Worm (Caenorhabditis elegans) whole organism, L4 larva: Measurements from ENCODE around the gene ocam-1.

ENCODE experiments used
- F10B5.3 ChIP-seq: sonication (generic microtip); optimal IDR thresholded peaks from 2 replicates; lab custom pipeline; 2016; ENCODE audit warnings: mild to moderate bottlenecking, missing genetic modification characterization, missing compliant biosample characterization
- F37D6.2 ChIP-seq: sonication (generic microtip); optimal IDR thresholded peaks from 2 replicates; lab custom pipeline; 2016; ENCODE audit warnings: mild to moderate bottlenecking, missing genetic modification characterization, missing compliant biosample characterization
- F49E8.2 ChIP-seq: sonication (generic microtip); optimal IDR thresholded peaks from 2 replicates; lab custom pipeline; 2016; ENCODE audit warnings: missing compliant biosample characterization, mild to moderate bottlenecking, missing genetic modification characterization, borderline replicate concordance
- R02D3.7 ChIP-seq: fragments of 150-350 bp; sonication (generic microtip); optimal IDR thresholded peaks from 3 replicates; lab custom pipeline; 2014; ENCODE audit warnings: missing biosample characterization, missing genetic modification characterization
- T20F7.1 ChIP-seq: fragments of 200-800 bp; sonication (Bioruptor generic); optimal IDR thresholded peaks from 2 replicates; lab custom pipeline; 2018; ENCODE audit warnings: mild to moderate bottlenecking, missing genetic modification characterization, missing compliant biosample characterization
- T26A8.4 ChIP-seq: fragments of 200-800 bp; sonication (Bioruptor generic); IDR thresholded peaks from 2 replicates; pipeline ENCODE4 v1.3.6; 2022; ENCODE audit warnings: missing genetic modification characterization, missing compliant biosample characterization
- ZK546.5 ChIP-seq, 2 experiments: sonication (generic microtip); optimal IDR thresholded peaks; 2 replicates each; lab custom pipeline; 2017; ENCODE audit warnings: missing biosample characterization in 2 of 2, missing genetic modification characterization in 2 of 2
- arid-1 ChIP-seq: fragments of 200-800 bp; sonication (Bioruptor generic); conservative IDR thresholded peaks from 2 replicates; pipeline ENCODE4 v1.3.6; 2022; ENCODE audit warnings: missing genetic modification reagents, missing genetic modification characterization, missing compliant biosample characterization
- attf-4 ChIP-seq: sonication (generic microtip); optimal IDR thresholded peaks from 3 replicates; lab custom pipeline; 2017; ENCODE audit warnings: missing biosample characterization, missing genetic modification characterization
- ceh-28 ChIP-seq: fragments of 150-350 bp; optimal IDR thresholded peaks from 2 replicates; lab custom pipeline; 2014; ENCODE audit warnings: missing biosample characterization, missing genetic modification reagents, missing genetic modification characterization
- ceh-44 ChIP-seq: fragments of 200-800 bp; sonication (Bioruptor generic); IDR thresholded peaks from 2 replicates; pipeline ENCODE4 v1.3.6; 2022; ENCODE audit warnings: missing genetic modification reagents, missing genetic modification characterization, missing compliant biosample characterization
- ctbp-1 ChIP-seq: fragments of 200-800 bp; sonication (Bioruptor generic); IDR thresholded peaks from 2 replicates; pipeline ENCODE4 v1.3.6; 2022; ENCODE audit warnings: missing genetic modification reagents, missing genetic modification characterization, missing compliant biosample characterization
- daf-12 ChIP-seq: fragments of 150-350 bp; optimal IDR thresholded peaks from 2 replicates; lab custom pipeline; 2014; ENCODE audit warnings: missing biosample characterization, missing genetic modification reagents, missing genetic modification characterization
- daf-16 ChIP-seq, 3 experiments: sonication (generic microtip); optimal IDR thresholded peaks; 2 replicates each; lab custom pipeline; 2016 to 2017; ENCODE audit warnings: missing genetic modification characterization in 3 of 3, missing genetic modification reagents in 3 of 3, mild to moderate bottlenecking in 2 of 3, missing compliant biosample characterization in 2 of 3, missing biosample characterization in 1 of 3, moderate library complexity in 1 of 3
- daf-19 ChIP-seq: fragments of 200-800 bp; sonication (Bioruptor generic); conservative IDR thresholded peaks from 2 replicates; pipeline ENCODE4 v1.3.6; 2022; ENCODE audit warnings: missing genetic modification characterization, missing compliant biosample characterization
- daf-8 ChIP-seq: fragments of 200-800 bp; sonication (Bioruptor generic); IDR thresholded peaks from 2 replicates; pipeline ENCODE4 v1.3.6; 2022; ENCODE audit warnings: missing genetic modification characterization, missing compliant biosample characterization
- dmd-6 ChIP-seq: fragments of 200-800 bp; sonication (Bioruptor generic); IDR thresholded peaks from 2 replicates; pipeline ENCODE4 v1.3.6; 2022; ENCODE audit warnings: missing genetic modification reagents, missing genetic modification characterization, missing compliant biosample characterization
- dmd-9 ChIP-seq: fragments of 200-800 bp; sonication (Bioruptor generic); IDR thresholded peaks from 2 replicates; pipeline ENCODE4 v1.3.6; 2022; ENCODE audit warnings: missing genetic modification reagents, missing genetic modification characterization, missing compliant biosample characterization
- dpl-1 ChIP-seq: fragments of 150-350 bp; optimal IDR thresholded peaks from 2 replicates; lab custom pipeline; 2014; ENCODE audit warnings: missing biosample characterization, missing genetic modification reagents, missing genetic modification characterization
- dve-1 ChIP-seq: sonication (generic microtip); optimal IDR thresholded peaks from 2 replicates; lab custom pipeline; 2017; ENCODE audit warnings: antibody characterized with exemption, mild to moderate bottlenecking, missing genetic modification characterization, missing compliant biosample characterization; ENCODE audit not compliant: insufficient read depth
- egl-27 ChIP-seq: sonication (generic microtip); optimal IDR thresholded peaks from 3 replicates; lab custom pipeline; 2017; ENCODE audit warnings: missing biosample characterization, missing genetic modification reagents, missing genetic modification characterization
- fos-1 ChIP-seq: fragments of 150-350 bp; optimal IDR thresholded peaks from 2 replicates; lab custom pipeline; 2014; ENCODE audit warnings: missing biosample characterization, missing genetic modification characterization
- hlh-11 ChIP-seq: fragments of 200-800 bp; sonication (Bioruptor generic); optimal IDR thresholded peaks from 2 replicates; lab custom pipeline; 2018; ENCODE audit warnings: mild to moderate bottlenecking, missing genetic modification characterization, missing compliant biosample characterization
- hmg-1.1 ChIP-seq: fragments of 200-800 bp; sonication (Bioruptor generic); IDR thresholded peaks from 2 replicates; pipeline ENCODE4 v1.3.6; 2022; ENCODE audit warnings: missing genetic modification reagents, missing genetic modification characterization, missing compliant biosample characterization
- lim-7 ChIP-seq: fragments of 200-800 bp; sonication (Bioruptor generic); IDR thresholded peaks from 2 replicates; pipeline ENCODE4 v1.3.6; 2022; ENCODE audit warnings: missing genetic modification characterization, missing compliant biosample characterization
- lin-13 ChIP-seq: fragments of 150-350 bp; optimal IDR thresholded peaks from 2 replicates; lab custom pipeline; 2014; ENCODE audit warnings: missing biosample characterization, missing genetic modification reagents, missing genetic modification characterization
- lin-15B ChIP-seq: fragments of 150-350 bp; sonication (generic microtip); optimal IDR thresholded peaks from 3 replicates; lab custom pipeline; 2014; ENCODE audit warnings: missing biosample characterization, missing genetic modification characterization
- lin-38 ChIP-seq: fragments of 200-800 bp; sonication (Bioruptor generic); IDR thresholded peaks from 2 replicates; pipeline ENCODE4 v1.3.6; 2022; ENCODE audit warnings: missing genetic modification reagents, missing genetic modification characterization, missing compliant biosample characterization
- lsy-2 ChIP-seq, 2 experiments: fragments of 150-350 bp in 1 of 2; sonication (generic microtip) in 1 of 2; optimal IDR thresholded peaks; 2 replicates each; lab custom pipeline; 2014 to 2017; ENCODE audit warnings: missing biosample characterization in 2 of 2, missing genetic modification characterization in 2 of 2
- mes-2 ChIP-seq: sonication (generic microtip); optimal IDR thresholded peaks from 2 replicates; lab custom pipeline; 2016; ENCODE audit warnings: missing genotype, mild to moderate bottlenecking, missing genetic modification characterization, missing compliant biosample characterization; ENCODE audit not compliant: poor library complexity, severe bottlenecking
- nhr-102 ChIP-seq: sonication (generic microtip); optimal IDR thresholded peaks from 2 replicates; lab custom pipeline; 2016; ENCODE audit warnings: mild to moderate bottlenecking, missing genetic modification characterization, moderate library complexity, missing compliant biosample characterization
- nhr-28 ChIP-seq: fragments of 150-350 bp; optimal IDR thresholded peaks from 2 replicates; lab custom pipeline; 2014; ENCODE audit warnings: missing biosample characterization, missing genetic modification characterization
- nhr-42 ChIP-seq: fragments of 200-800 bp; sonication (Bioruptor generic); IDR thresholded peaks from 2 replicates; pipeline ENCODE4 v1.3.6; 2022; ENCODE audit warnings: missing genetic modification characterization, missing compliant biosample characterization
- nhr-6 ChIP-seq: fragments of 150-350 bp; optimal IDR thresholded peaks from 2 replicates; lab custom pipeline; 2014; ENCODE audit warnings: missing biosample characterization, missing genetic modification characterization
- nhr-76 ChIP-seq: fragments of 150-350 bp; optimal IDR thresholded peaks from 2 replicates; lab custom pipeline; 2014; ENCODE audit warnings: missing biosample characterization, missing genetic modification characterization
- nhr-77 ChIP-seq: fragments of 150-350 bp; optimal IDR thresholded peaks from 2 replicates; lab custom pipeline; 2014; ENCODE audit warnings: missing biosample characterization, missing genetic modification characterization
- rbr-2 ChIP-seq: sonication (generic microtip); optimal IDR thresholded peaks from 2 replicates; lab custom pipeline; 2016; ENCODE audit warnings: missing genotype, missing genetic modification characterization, missing compliant biosample characterization
- sdz-12 ChIP-seq: fragments of 200-800 bp; sonication (Bioruptor generic); optimal IDR thresholded peaks from 2 replicates; lab custom pipeline; 2018; ENCODE audit warnings: mild to moderate bottlenecking, missing genetic modification characterization, missing compliant biosample characterization
- snpc-1.2 ChIP-seq: fragments of 200-800 bp; sonication (Bioruptor generic); IDR thresholded peaks from 2 replicates; pipeline ENCODE4 v1.3.6; 2022; ENCODE audit warnings: missing genetic modification reagents, missing genetic modification characterization, missing compliant biosample characterization
- spr-1 ChIP-seq: sonication (generic microtip); optimal IDR thresholded peaks from 2 replicates; lab custom pipeline; 2016; ENCODE audit warnings: mild to moderate bottlenecking, missing genetic modification characterization, missing compliant biosample characterization
- unc-62 ChIP-seq, 3 experiments: fragments of 150-350 bp in 1 of 3; sonication (generic microtip); optimal IDR thresholded peaks in 2 of 3; peaks in 1 of 3; 1 replicate in 1 of 3; 2 replicates in 2 of 3; lab custom pipeline; 2014 to 2017; ENCODE audit warnings: missing biosample characterization in 3 of 3, missing genetic modification characterization in 3 of 3, missing genetic modification reagents in 3 of 3, missing genotype in 1 of 3
- zag-1 ChIP-seq: fragments of 150-350 bp; optimal IDR thresholded peaks from 2 replicates; lab custom pipeline; 2014; ENCODE audit warnings: missing biosample characterization, missing genetic modification characterization
- zfp-3 ChIP-seq: fragments of 200-800 bp; sonication (Bioruptor generic); conservative IDR thresholded peaks from 2 replicates; pipeline ENCODE4 v1.3.6; 2022; ENCODE audit warnings: missing genetic modification reagents, missing genetic modification characterization, missing compliant biosample characterization
- zip-2 ChIP-seq: fragments of 150-350 bp; optimal IDR thresholded peaks from 2 replicates; lab custom pipeline; 2014; ENCODE audit warnings: missing biosample characterization, missing genetic modification characterization
- ztf-11 ChIP-seq: fragments of 150-350 bp; optimal IDR thresholded peaks from 2 replicates; lab custom pipeline; 2014; ENCODE audit warnings: missing biosample characterization, missing genetic modification characterization

The ocam-1 gene

ce11 chrV:14192870-14193269 lies 25.3 kb upstream of the ocam-1 start:
- TF ChIP-seq dmd-6 (no peak), daf-8 (GFP tag; lab: Robert Waterston, UW) (no peak), nhr-28 (tag; lab: Kevin White, UChicago) (no peak), lin-38 (peak; percentile 50), F49E8.2 (tag; lab: Kevin White, UChicago) (peak; percentile 52), spr-1 (tag; lab: Kevin White, UChicago) (no peak), snpc-1.2 (GFP tag; lab: Robert Waterston, UW) (0 out of 2 replicates have a peak, but pooled peaks have one; percentile 25), zfp-3 (GFP tag; lab: Robert Waterston, UW) (no peak), mes-2 (tag; lab: Kevin White, UChicago) (no peak), daf-19 (GFP tag; lab: Robert Waterston, UW) (0 out of 2 replicates have a peak, but pooled peaks have one; percentile 26), lsy-2 (tag; optimal IDR thresholded peaks at IDR 0.05; lab: Kevin White, UChicago) (peak in 1 of 2 experiments; percentile 33), hlh-11 (tag; lab: Kevin White, UChicago) (no peak), fos-1 (no peak), T20F7.1 (GFP tag; lab: Kevin White, UChicago) (no peak)

ce11 chrV:14187104-14187503 lies 19.6 kb upstream of the ocam-1 start:
- TF ChIP-seq unc-62 (GFP tag; optimal IDR thresholded peaks at IDR 0.05 in 1 of 2; lab: Kevin White, UChicago) = peak in 1 of 2 experiments; percentile 99
- TF ChIP-seq unc-62 (tag; optimal IDR thresholded peaks at IDR 0.05; lab: Kevin White, UChicago) = no peak
- no peak for TF ChIP-seq lin-15B (tag; lab: Kevin White, UChicago)
- TF ChIP-seq ceh-44 (GFP tag; lab: Robert Waterston, UW) = no peak
- no peak for TF ChIP-seq zfp-3 (GFP tag; lab: Robert Waterston, UW)
- TF ChIP-seq zip-2 (tag; lab: Kevin White, UChicago) = no peak
- TF ChIP-seq nhr-102 (tag; lab: Kevin White, UChicago) = no peak

- TF ChIP-seq sdz-12 (GFP tag; lab: Kevin White, UChicago) = no peak
- TF ChIP-seq unc-62 (GFP tag; optimal IDR thresholded peaks at IDR 0.05 in 1 of 2; lab: Kevin White, UChicago) = no peak
- TF ChIP-seq unc-62 (tag; optimal IDR thresholded peaks at IDR 0.05; lab: Kevin White, UChicago) = no peak
- peak; percentile 85 for TF ChIP-seq mes-2 (tag; lab: Kevin White, UChicago)
- TF ChIP-seq ztf-11 (tag; lab: Kevin White, UChicago) = no peak
- peak; percentile 66 for TF ChIP-seq dpl-1 (GFP tag; lab: Kevin White, UChicago)
- no peak for TF ChIP-seq spr-1 (tag; lab: Kevin White, UChicago)
- TF ChIP-seq attf-4 = no peak
- TF ChIP-seq R02D3.7 (tag; lab: Kevin White, UChicago) = no peak
- TF ChIP-seq nhr-42 (GFP tag; lab: Robert Waterston, UW) = no peak
- TF ChIP-seq daf-16 (GFP tag; optimal IDR thresholded peaks at IDR 0.05; lab: Kevin White, UChicago) = no peak
- no peak for TF ChIP-seq daf-16 (tag; optimal IDR thresholded peaks at IDR 0.05; lab: Kevin White, UChicago)
- TF ChIP-seq lim-7 = no peak
- no peak for TF ChIP-seq T26A8.4
- no peak for TF ChIP-seq F10B5.3
- TF ChIP-seq dmd-9 = no peak
- TF ChIP-seq nhr-76 (tag; lab: Kevin White, UChicago) = no peak
- no peak for TF ChIP-seq ctbp-1 (GFP tag; lab: Robert Waterston, UW)
- peak; percentile 97 for TF ChIP-seq lin-38
- TF ChIP-seq ceh-28 (tag; lab: Kevin White, UChicago) = no peak
- TF ChIP-seq F37D6.2 (tag; lab: Kevin White, UChicago) = no peak
- TF ChIP-seq nhr-6 (tag; lab: Kevin White, UChicago) = no peak
- TF ChIP-seq zag-1 (tag; lab: Kevin White, UChicago) = no peak
- TF ChIP-seq rbr-2 (tag; lab: Kevin White, UChicago) = peak; percentile 53
- TF ChIP-seq arid-1 (GFP tag; lab: Robert Waterston, UW) = no peak
- peak; percentile 83 for TF ChIP-seq lin-15B (tag; lab: Kevin White, UChicago)
- TF ChIP-seq nhr-28 (tag; lab: Kevin White, UChicago) = peak; percentile 28
- TF ChIP-seq nhr-77 = peak; percentile 46
- no peak for TF ChIP-seq egl-27
- peak; percentile 24; the same call in 1 of the 2 replicates for TF ChIP-seq dmd-6
- peak; percentile 47 for TF ChIP-seq dve-1
- no peak for TF ChIP-seq daf-12 (tag; lab: Kevin White, UChicago)
- no peak for TF ChIP-seq lin-13 (GFP tag; lab: Kevin White, UChicago)
- peak; percentile 38; the same call in 1 of the 2 replicates for TF ChIP-seq hmg-1.1
- TF ChIP-seq ZK546.5 (tag; optimal IDR thresholded peaks at IDR 0.05; lab: Kevin White, UChicago) = no peak
- TF ChIP-seq lsy-2 (tag; optimal IDR thresholded peaks at IDR 0.05; lab: Kevin White, UChicago) = peak in 1 of 2 experiments; percentile 77
Measured at ce11 chrV:14185438-14185837, 17.9 kb upstream of the ocam-1 start, which contains the start of the genes trm-1 and ints-2. TSS of gene trm-1 (minus strand) at chrV:14185612. TSS of gene ints-2 (plus strand) at chrV:14185686.
